Fruit fly (Drosophila melanogaster): ENCODE results near the gene sav.
A peak's percentile ranks its signal among the peaks of the same experiment; 100 is the strongest.

Gene sav

dm6 chr3R:23026652-23027427 is 34.3 kb downstream of the sav start, which contains the start of gene lmd (continued):
- TF ChIP-seq tx (GFP tag; optimal IDR thresholded peaks at IDR 0.05) = no peak
- TF ChIP-seq Atf6 (GFP tag; IDR thresholded peaks at IDR 0.05) = no peak
- TF ChIP-seq GATAe (GFP tag; conservative IDR thresholded peaks at IDR 0.05) = no peak
- no peak for TF ChIP-seq bigmax (GFP tag; optimal IDR thresholded peaks at IDR 0.05)
- TF ChIP-seq CG12299 (tag; optimal IDR thresholded peaks at IDR 0.05) = no peak
- TF ChIP-seq Elba2 (GFP tag; optimal IDR thresholded peaks at IDR 0.05) = no peak
- TF ChIP-seq CHES-1-like (GFP tag; optimal IDR thresholded peaks at IDR 0.05) = no peak
- no peak for TF ChIP-seq Hmx (GFP tag; optimal IDR thresholded peaks at IDR 0.05)
- no peak for TF ChIP-seq CG10654 (GFP tag; optimal IDR thresholded peaks at IDR 0.05)
- no peak for TF ChIP-seq Mes4 (GFP tag; optimal IDR thresholded peaks at IDR 0.05)
- TF ChIP-seq CG12744 (GFP tag; optimal IDR thresholded peaks at IDR 0.05) = no peak
- no peak for TF ChIP-seq CG9727 (GFP tag; optimal IDR thresholded peaks at IDR 0.05)
- TF ChIP-seq salm (tag; optimal IDR thresholded peaks at IDR 0.05) = no peak
- TF ChIP-seq sc (optimal IDR thresholded peaks at IDR 0.05) = no peak
- TF ChIP-seq sc (GFP tag; optimal IDR thresholded peaks at IDR 0.05) = no peak
- no peak for TF ChIP-seq Dbx (GFP tag; IDR thresholded peaks at IDR 0.05)
- no peak for TF ChIP-seq slp2 (GFP tag; optimal IDR thresholded peaks at IDR 0.05)
- TF ChIP-seq maf-S (GFP tag; optimal IDR thresholded peaks at IDR 0.05) = no peak
- TF ChIP-seq CG11093 (GFP tag; IDR thresholded peaks at IDR 0.05) = no peak

- TF ChIP-seq ranshi (GFP tag; IDR thresholded peaks at IDR 0.05) (no peak), ATbp (GFP tag; optimal IDR thresholded peaks at IDR 0.05) (peak; percentile 43), stwl (tag; optimal IDR thresholded peaks at IDR 0.05) (peak; percentile 6), wek (GFP tag; optimal IDR thresholded peaks at IDR 0.05) (peak; percentile 45), Dll (GFP tag; IDR thresholded peaks at IDR 0.05; ENCODE audit: partially characterized antibody) (no peak), grn (GFP tag; optimal IDR thresholded peaks at IDR 0.05) (peak; percentile 56), schlank (tag; optimal IDR thresholded peaks at IDR 0.05) (peak; percentile 30), CG11695 (GFP tag; IDR thresholded peaks at IDR 0.05) (no peak), Dfd (GFP tag; optimal IDR thresholded peaks at IDR 0.05) (peak in 1 of 2 experiments; percentile 4), CG3847 (GFP tag; IDR thresholded peaks at IDR 0.05) (0 out of 2 replicates have a peak, but pooled peaks have one; percentile 7), Mes4 (GFP tag; optimal IDR thresholded peaks at IDR 0.05) (no peak), Med (GFP tag) (peak; percentile 72), sens (GFP tag) (peak; percentile 72), CG42726 (GFP tag; IDR thresholded peaks at IDR 0.05; ENCODE audit: partially characterized antibody) (no peak), CG1603 (tag; optimal IDR thresholded peaks at IDR 0.05) (peak; percentile 19), CG4328 (GFP tag; optimal IDR thresholded peaks at IDR 0.05) (no peak), CG11696 (GFP tag; IDR thresholded peaks at IDR 0.05) (0 out of 2 replicates have a peak, but pooled peaks have one; percentile 32), CG15269 (tag; optimal IDR thresholded peaks at IDR 0.05) (peak; percentile 32), Vsx1 (GFP tag; optimal IDR thresholded peaks at IDR 0.05) (peak; percentile 74), CG13287 (GFP tag; IDR thresholded peaks at IDR 0.05; ENCODE audit: partially characterized antibody) (peak; percentile 17; the same call in 1 of the 2 replicates), tin (GFP tag; optimal IDR thresholded peaks at IDR 0.05) (no peak), Rfx (GFP tag; IDR thresholded peaks at IDR 0.05) (peak; percentile 43; the same call in 1 of the 2 replicates), Eip74EF (GFP tag; optimal IDR thresholded peaks at IDR 0.05) (peak in 1 of 2 experiments; percentile 52), NfI (GFP tag; optimal IDR thresholded peaks at IDR 0.05) (no peak), CG15514 (GFP tag; optimal IDR thresholded peaks at IDR 0.05) (no peak), Hmr (GFP tag; optimal IDR thresholded peaks at IDR 0.05) (peak; percentile 33), MBD-R2 (GFP tag; IDR thresholded peaks at IDR 0.05) (peak; percentile 26; the same call in 1 of the 2 replicates), grau (tag; optimal IDR thresholded peaks at IDR 0.05) (no peak), CG10565 (GFP tag; optimal IDR thresholded peaks at IDR 0.05) (no peak), CG13424 (tag; optimal IDR thresholded peaks at IDR 0.05) (peak; percentile 3), MTF-1 (GFP tag; optimal IDR thresholded peaks at IDR 0.05; ENCODE audit: borderline replicate concordance) (peak; percentile 4)
Observed at dm6 chr3R:23013482-23013881, 47.6 kb downstream of the sav start.
